Fruit fly (Drosophila melanogaster): ENCODE data around the gene pst.

The pst gene

dm6 chr3L:7334990-7335389 lies 25.1 kb downstream of the pst start, which contains the start of the genes wrm1 and wrm2 (continued):
- TF ChIP-seq en (GFP tag; optimal IDR thresholded peaks at IDR 0.05) (no peak), Sry-β (GFP tag; optimal IDR thresholded peaks at IDR 0.05) (no peak), CG6272 (GFP tag; IDR thresholded peaks at IDR 0.05) (no peak), Scr (GFP tag; IDR thresholded peaks at IDR 0.05; ENCODE audit: partially characterized antibody) (peak; percentile 61), disco-r (GFP tag; optimal IDR thresholded peaks at IDR 0.05) (no peak), CG14050 (GFP tag; IDR thresholded peaks at IDR 0.05) (no peak), CG31388 (GFP tag; optimal IDR thresholded peaks at IDR 0.05) (no peak), stwl (tag; optimal IDR thresholded peaks at IDR 0.05) (peak; percentile 76), E2f1 (GFP tag; IDR thresholded peaks at IDR 0.05) (no peak), CG34224 (GFP tag; IDR thresholded peaks at IDR 0.05; ENCODE audit: partially characterized antibody) (peak; percentile 46; the same call in 1 of the 3 replicates), CG18599 (GFP tag; optimal IDR thresholded peaks at IDR 0.05) (no peak), slbo (GFP tag; IDR thresholded peaks at IDR 0.05) (no peak), ind (GFP tag; optimal IDR thresholded peaks at IDR 0.05) (no peak), CG11560 (tag; IDR thresholded peaks at IDR 0.05) (no peak), Nf-YC (tag; optimal IDR thresholded peaks at IDR 0.05) (peak; percentile 10), Side (GFP tag; optimal IDR thresholded peaks at IDR 0.05) (no peak), CG7987 (GFP tag; optimal IDR thresholded peaks at IDR 0.05) (no peak), hth (optimal IDR thresholded peaks at IDR 0.05) (no peak), aop (GFP tag; IDR thresholded peaks at IDR 0.05) (no peak), TFAM (GFP tag; optimal IDR thresholded peaks at IDR 0.05) (no peak), CG16863 (GFP tag; optimal IDR thresholded peaks at IDR 0.05) (no peak), Poxn (GFP tag; IDR thresholded peaks at IDR 0.05) (no peak), abd-A (tag; optimal IDR thresholded peaks at IDR 0.05) (no peak), sd (tag; optimal IDR thresholded peaks at IDR 0.05) (no peak), oc (tag; optimal IDR thresholded peaks at IDR 0.05) (no peak), fd96Cb (tag; optimal IDR thresholded peaks at IDR 0.05) (no peak), CrebB (tag; optimal IDR thresholded peaks at IDR 0.05) (no peak), CG18619 (GFP tag; optimal IDR thresholded peaks at IDR 0.05) (no peak), tx (GFP tag; optimal IDR thresholded peaks at IDR 0.05) (no peak), CG13424 (tag; optimal IDR thresholded peaks at IDR 0.05) (no peak), CG2712 (tag; optimal IDR thresholded peaks at IDR 0.05) (peak; percentile 42), Pdp1 (GFP tag; optimal IDR thresholded peaks at IDR 0.05) (no peak), CG3065 (GFP tag; optimal IDR thresholded peaks at IDR 0.05) (peak; percentile 66), mirr (GFP tag; optimal IDR thresholded peaks at IDR 0.05) (no peak), ci (GFP tag; IDR thresholded peaks at IDR 0.05) (no peak), CG17829 (tag; optimal IDR thresholded peaks at IDR 0.05) (peak; percentile 22), CG14667 (GFP tag; IDR thresholded peaks at IDR 0.05) (no peak), zen (tag; optimal IDR thresholded peaks at IDR 0.05) (peak; percentile 6), CG2120 (GFP tag; optimal IDR thresholded peaks at IDR 0.05) (no peak), nerfin-1 (tag; optimal IDR thresholded peaks at IDR 0.05) (no peak), dan (GFP tag; IDR thresholded peaks at IDR 0.05) (no peak), CG17359 (tag; optimal IDR thresholded peaks at IDR 0.05) (no peak), CG8359 (GFP tag; optimal IDR thresholded peaks at IDR 0.05; ENCODE audit: borderline replicate concordance) (no peak), bowl (GFP tag; IDR thresholded peaks at IDR 0.05) (no peak), CG8290 (GFP tag; optimal IDR thresholded peaks at IDR 0.05) (peak; percentile 38), CG8290 (tag; optimal IDR thresholded peaks at IDR 0.05) (peak in 1 of 2 experiments; percentile 95), CG4328 (GFP tag; optimal IDR thresholded peaks at IDR 0.05) (no peak), CG14860 (GFP tag; IDR thresholded peaks at IDR 0.05; ENCODE audit: partially characterized antibody) (peak; percentile 40; the same call in 1 of the 3 replicates), kni (GFP tag; optimal IDR thresholded peaks at IDR 0.05) (no peak), CG8388 (GFP tag; optimal IDR thresholded peaks at IDR 0.05) (no peak), da (GFP tag; optimal IDR thresholded peaks at IDR 0.05) (no peak)

All from whole organism, embryonic.